Worm (Caenorhabditis elegans): ENCODE measurements around the gene C49G7.12.

Gene C49G7.12

DNA sequence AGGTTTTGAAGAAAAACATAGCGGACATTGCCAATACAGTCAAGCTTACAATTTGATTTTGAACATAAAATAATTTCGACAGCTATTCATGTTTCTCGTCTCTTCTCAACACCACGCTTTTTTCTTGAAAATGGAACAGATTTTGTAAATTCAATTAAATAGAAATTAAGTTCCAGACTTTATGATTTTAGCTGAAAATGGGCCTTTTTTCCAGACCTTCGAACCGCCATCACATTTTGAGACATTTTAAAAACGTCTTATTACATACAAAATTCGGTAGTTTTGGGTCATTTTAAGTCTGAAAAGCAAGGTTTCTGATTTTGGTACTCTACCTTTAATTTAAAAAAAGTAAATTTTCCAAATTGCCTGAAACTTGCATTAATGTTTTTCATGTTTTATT, at the start of gene C49G7.12:
TSS of gene C49G7.12 (plus strand) at position 301 of the 400 bp plus-strand sequence.
- no peak for TF ChIP-seq hnd-1 (tag; optimal IDR thresholded peaks at IDR 0.05)
- no peak for TF ChIP-seq ceh-13 (GFP tag; optimal IDR thresholded peaks at IDR 0.05)
- TF ChIP-seq hmg-4 (GFP tag; optimal IDR thresholded peaks at IDR 0.05): no peak
- no peak for TF ChIP-seq aly-1 (tag; optimal IDR thresholded peaks at IDR 0.05)
- TF ChIP-seq tbx-37 (GFP tag; conservative IDR thresholded peaks at IDR 0.05): no peak
- TF ChIP-seq tbx-11 (GFP tag; IDR thresholded peaks at IDR 0.05): no peak
- TF ChIP-seq B0310.2 (tag; optimal IDR thresholded peaks at IDR 0.05): no peak
- TF ChIP-seq F13C5.2 (tag; optimal IDR thresholded peaks at IDR 0.05): no peak

DNA sequence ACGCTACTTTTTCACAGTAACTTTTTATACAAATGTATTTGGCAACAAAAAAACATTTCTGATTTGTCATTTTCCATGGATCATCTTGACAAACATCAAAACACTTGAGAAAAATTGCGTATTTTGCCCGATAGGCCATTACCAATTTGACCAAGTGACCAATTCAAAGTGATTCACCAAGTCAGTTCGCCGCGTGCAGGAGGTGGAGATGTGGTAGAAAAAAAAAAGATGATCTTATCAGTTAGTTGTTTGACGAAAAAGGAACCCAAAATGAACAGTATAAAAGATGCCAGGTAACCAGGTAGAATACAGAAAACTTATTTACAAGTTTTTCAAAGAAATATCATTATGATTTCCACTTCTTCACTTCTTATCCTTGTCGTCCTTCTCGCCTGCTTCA, 49.1 kb upstream of the C49G7.12 start, which contains the start of gene nlp-27:
TSS of gene nlp-27 (plus strand) at position 309 of the 400 bp plus-strand sequence.
- TF ChIP-seq pes-1 (GFP tag; IDR thresholded peaks at IDR 0.05) (no peak), hnd-1 (tag; optimal IDR thresholded peaks at IDR 0.05) (no peak), tra-4 (tag; optimal IDR thresholded peaks at IDR 0.05) (no peak), tbx-37 (GFP tag; conservative IDR thresholded peaks at IDR 0.05) (no peak), tbx-11 (GFP tag; IDR thresholded peaks at IDR 0.05) (no peak), ceh-36 (tag; optimal IDR thresholded peaks at IDR 0.05) (no peak), ceh-13 (GFP tag; optimal IDR thresholded peaks at IDR 0.05) (no peak), ets-7 (tag; optimal IDR thresholded peaks at IDR 0.05) (no peak), aly-1 (tag; optimal IDR thresholded peaks at IDR 0.05) (no peak), F13C5.2 (tag; optimal IDR thresholded peaks at IDR 0.05) (no peak), B0310.2 (tag; optimal IDR thresholded peaks at IDR 0.05) (no peak), hmbx-1 (tag; optimal IDR thresholded peaks at IDR 0.05) (no peak), flt-1 (GFP tag; IDR thresholded peaks at IDR 0.05) (no peak), scrt-1 (GFP tag; IDR thresholded peaks at IDR 0.05) (no peak), sea-1 (GFP tag; conservative IDR thresholded peaks at IDR 0.05) (no peak), ama-1 (optimal IDR thresholded peaks at IDR 0.05) (no peak), hmg-4 (GFP tag; optimal IDR thresholded peaks at IDR 0.05) (no peak)

DNA sequence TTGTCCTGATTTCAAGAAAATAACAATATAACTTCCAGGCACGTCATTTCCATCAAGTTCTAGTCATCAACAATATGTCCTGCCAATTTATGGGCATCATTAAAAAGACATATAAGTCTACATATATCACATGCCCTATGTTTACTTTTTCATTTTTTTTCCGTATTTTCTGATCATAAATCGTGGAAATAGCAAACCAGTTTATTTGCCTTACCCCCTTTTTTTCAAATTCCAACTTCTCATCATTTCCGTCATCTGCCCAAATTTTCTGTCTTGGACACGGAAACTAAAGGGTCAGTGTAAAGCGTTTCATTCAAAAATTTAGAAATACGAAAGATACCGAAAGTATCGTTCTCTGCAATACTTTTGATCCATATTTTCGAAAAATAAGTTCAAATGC, 45.9 kb upstream of the C49G7.12 start:
- no peak for TF ChIP-seq tbx-37 (GFP tag; conservative IDR thresholded peaks at IDR 0.05)
- no peak for TF ChIP-seq ama-1 (optimal IDR thresholded peaks at IDR 0.05)
- no peak for TF ChIP-seq hmg-4 (GFP tag; optimal IDR thresholded peaks at IDR 0.05)
- no peak for TF ChIP-seq pes-1 (GFP tag; IDR thresholded peaks at IDR 0.05)
- TF ChIP-seq tra-4 (tag; optimal IDR thresholded peaks at IDR 0.05): no peak
- no peak for TF ChIP-seq F13C5.2 (tag; optimal IDR thresholded peaks at IDR 0.05)
- no peak for TF ChIP-seq ceh-13 (GFP tag; optimal IDR thresholded peaks at IDR 0.05)
- no peak for TF ChIP-seq aly-1 (tag; optimal IDR thresholded peaks at IDR 0.05)
- no peak for TF ChIP-seq tbx-11 (GFP tag; IDR thresholded peaks at IDR 0.05)
- TF ChIP-seq ets-7 (tag; optimal IDR thresholded peaks at IDR 0.05): no peak

DNA sequence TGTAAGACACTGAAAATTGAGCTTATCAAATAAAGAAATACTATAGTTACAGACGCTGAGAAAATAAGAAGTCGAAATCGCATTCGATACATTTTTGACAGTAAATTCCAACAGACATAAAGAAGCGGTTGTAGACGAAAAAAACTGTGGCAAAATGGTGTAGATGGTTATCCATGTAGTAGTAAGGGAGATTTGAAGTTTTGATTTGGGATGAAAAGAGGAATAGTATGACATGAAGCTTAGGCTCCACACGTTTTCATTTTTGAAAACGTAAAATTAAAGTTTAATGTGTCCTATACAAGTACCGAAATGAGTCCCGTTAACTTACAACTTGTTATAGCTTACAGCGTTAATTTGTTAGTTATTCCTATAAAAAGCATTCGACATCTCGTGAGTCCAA, 44.2 kb upstream of the C49G7.12 start, which contains the start of gene K09D9.9:
TSS of gene K09D9.9 (minus strand) at position 101 of the 400 bp plus-strand sequence.
- TF ChIP-seq ceh-36 (tag; optimal IDR thresholded peaks at IDR 0.05) (no peak), hmbx-1 (tag; optimal IDR thresholded peaks at IDR 0.05) (no peak), flt-1 (GFP tag; IDR thresholded peaks at IDR 0.05) (no peak), scrt-1 (GFP tag; IDR thresholded peaks at IDR 0.05) (no peak), ceh-13 (GFP tag; optimal IDR thresholded peaks at IDR 0.05) (no peak)

DNA sequence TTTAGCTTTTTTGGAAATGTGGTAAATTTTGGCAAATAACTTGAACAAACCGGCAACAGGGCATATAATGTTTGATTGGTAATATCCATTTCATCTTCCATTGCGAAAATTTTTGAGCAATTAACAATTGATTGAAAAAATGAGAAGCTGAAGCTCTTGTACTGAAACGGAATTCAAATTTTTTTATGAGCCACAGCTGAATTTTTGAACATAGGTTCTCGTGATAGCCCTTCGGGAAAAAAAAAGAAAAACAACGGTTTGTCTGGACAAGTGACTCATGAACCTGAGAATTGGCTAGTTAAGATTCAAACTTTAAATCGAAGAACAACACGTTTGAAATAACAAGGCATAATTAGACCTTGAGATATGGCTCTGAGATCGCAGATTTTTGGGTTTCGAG, 42.4 kb upstream of the C49G7.12 start, which contains the start of gene srx-62:
TSS of gene srx-62 (minus strand) at position 101 of the 400 bp plus-strand sequence.
- no peak for TF ChIP-seq hmg-4 (GFP tag; optimal IDR thresholded peaks at IDR 0.05)
- no peak for TF ChIP-seq B0310.2 (tag; optimal IDR thresholded peaks at IDR 0.05)
- TF ChIP-seq ceh-13 (GFP tag; optimal IDR thresholded peaks at IDR 0.05): no peak
- TF ChIP-seq tra-4 (tag; optimal IDR thresholded peaks at IDR 0.05): no peak
- TF ChIP-seq hnd-1 (tag; optimal IDR thresholded peaks at IDR 0.05): no peak
- no peak for TF ChIP-seq aly-1 (tag; optimal IDR thresholded peaks at IDR 0.05)
- TF ChIP-seq hmbx-1 (tag; optimal IDR thresholded peaks at IDR 0.05): no peak
- no peak for TF ChIP-seq ets-7 (tag; optimal IDR thresholded peaks at IDR 0.05)
- TF ChIP-seq tbx-37 (GFP tag; conservative IDR thresholded peaks at IDR 0.05): no peak
- no peak for TF ChIP-seq F13C5.2 (tag; optimal IDR thresholded peaks at IDR 0.05)

DNA sequence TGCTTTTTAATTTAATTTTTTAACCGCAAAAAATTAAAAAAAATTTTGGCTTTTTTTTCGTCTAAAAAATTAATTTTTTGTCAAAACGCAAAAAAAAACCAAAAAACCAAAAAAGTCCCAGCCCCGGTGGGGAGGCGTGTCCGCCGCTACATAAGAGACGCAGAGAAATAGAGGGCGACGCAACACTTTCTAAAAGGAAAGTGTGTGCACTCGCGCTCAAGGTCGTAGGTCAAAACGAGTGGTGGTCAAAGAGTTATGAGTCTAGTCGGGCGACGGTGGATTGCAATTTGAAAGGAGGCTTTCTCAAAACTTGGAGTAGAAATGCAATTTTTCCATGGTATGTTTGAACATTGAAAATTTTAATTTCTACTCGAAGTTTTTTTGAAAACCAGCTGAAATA, 33.6 kb upstream of the C49G7.12 start:
- TF ChIP-seq B0310.2 (tag; optimal IDR thresholded peaks at IDR 0.05) (no peak), tbx-37 (GFP tag; conservative IDR thresholded peaks at IDR 0.05) (no peak), ets-7 (tag; optimal IDR thresholded peaks at IDR 0.05) (no peak), pes-1 (GFP tag; IDR thresholded peaks at IDR 0.05) (no peak), scrt-1 (GFP tag; IDR thresholded peaks at IDR 0.05) (no peak), sea-1 (GFP tag; conservative IDR thresholded peaks at IDR 0.05) (no peak)

DNA sequence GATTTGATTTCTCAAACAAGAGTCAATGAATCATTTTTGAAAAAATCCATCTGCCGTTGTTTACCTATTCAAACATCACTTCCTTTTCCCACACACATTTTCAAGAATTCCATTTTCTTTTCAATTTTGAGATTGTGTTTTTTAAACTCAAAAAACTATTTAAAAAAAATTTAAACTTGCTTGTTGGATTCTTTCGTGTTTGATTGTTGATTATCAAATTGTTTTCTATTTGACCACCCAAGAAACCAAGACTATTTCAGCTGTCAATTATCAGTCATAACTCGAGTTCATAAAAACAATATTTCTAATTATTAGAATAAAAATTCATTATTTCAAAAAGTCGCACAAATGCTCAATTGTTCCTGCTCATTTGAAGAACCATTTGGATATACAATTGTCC, 33.0 kb upstream of the C49G7.12 start, which contains the start of gene srh-8:
TSS of gene srh-8 (plus strand) at position 301 of the 400 bp plus-strand sequence.
- TF ChIP-seq ets-7 (tag; optimal IDR thresholded peaks at IDR 0.05): no peak
- no peak for TF ChIP-seq ama-1 (optimal IDR thresholded peaks at IDR 0.05)
- no peak for TF ChIP-seq hnd-1 (tag; optimal IDR thresholded peaks at IDR 0.05)
- TF ChIP-seq hmg-4 (GFP tag; optimal IDR thresholded peaks at IDR 0.05): no peak
- TF ChIP-seq ceh-36 (tag; optimal IDR thresholded peaks at IDR 0.05): no peak
- no peak for TF ChIP-seq aly-1 (tag; optimal IDR thresholded peaks at IDR 0.05)

DNA sequence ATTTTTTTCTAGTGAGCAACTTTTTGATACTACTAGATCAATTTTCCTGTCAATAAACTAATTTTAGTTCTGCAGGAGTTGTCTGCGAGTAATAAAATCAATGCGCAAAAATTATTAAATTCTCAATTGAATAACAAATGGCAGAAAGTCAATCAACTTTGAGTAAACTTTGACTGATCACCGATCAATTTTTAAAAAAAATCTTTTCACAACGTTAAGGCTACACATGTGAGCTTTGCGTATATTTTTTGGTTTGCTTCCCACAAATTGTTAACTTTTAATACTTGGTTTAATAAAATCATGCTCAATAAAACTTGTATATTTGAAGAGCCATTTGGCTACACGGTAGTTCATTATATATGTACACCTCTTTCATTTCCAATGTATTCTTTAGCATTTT, 30.3 kb upstream of the C49G7.12 start, which contains the start of gene srh-7:
TSS of gene srh-7 (plus strand) at position 301 of the 400 bp plus-strand sequence.
- no peak for TF ChIP-seq tra-4 (tag; optimal IDR thresholded peaks at IDR 0.05)
- TF ChIP-seq ama-1 (optimal IDR thresholded peaks at IDR 0.05): no peak
- no peak for TF ChIP-seq hmbx-1 (tag; optimal IDR thresholded peaks at IDR 0.05)
- no peak for TF ChIP-seq F13C5.2 (tag; optimal IDR thresholded peaks at IDR 0.05)
- TF ChIP-seq hmg-4 (GFP tag; optimal IDR thresholded peaks at IDR 0.05): no peak
- TF ChIP-seq tbx-11 (GFP tag; IDR thresholded peaks at IDR 0.05): no peak
- TF ChIP-seq ets-7 (tag; optimal IDR thresholded peaks at IDR 0.05): no peak
- TF ChIP-seq sea-1 (GFP tag; conservative IDR thresholded peaks at IDR 0.05): no peak
- no peak for TF ChIP-seq pes-1 (GFP tag; IDR thresholded peaks at IDR 0.05)
- TF ChIP-seq tbx-37 (GFP tag; conservative IDR thresholded peaks at IDR 0.05): no peak
